Fruit fly (Drosophila melanogaster) whole organism, embryonic: ENCODE data around the gene Zwilch.

Experiments
- Adf1 ChIP-seq: fragments of 200-800 bp; sonication (Bioruptor generic); IDR thresholded peaks from 2 replicates; pipeline ENCODE4 v1.3.6; 2022; ENCODE audit warnings: missing biosample characterization, missing genetic modification characterization
- Antp ChIP-seq: fragments of 200-800 bp; sonication (Bioruptor generic); optimal IDR thresholded peaks from 3 replicates; lab custom pipeline; 2016; ENCODE audit warnings: missing biosample characterization, missing genetic modification characterization
- Awh ChIP-seq: fragments of 200-800 bp; sonication (Bioruptor generic); IDR thresholded peaks from 2 replicates; pipeline ENCODE4, ENCODE4 v1.3.6; 2022; ENCODE audit warnings: missing biosample characterization, missing genetic modification characterization
- Bgb ChIP-seq: fragments of 200-800 bp; sonication (Bioruptor generic); IDR thresholded peaks from 2 replicates; pipeline ENCODE4 v1.3.6; 2022; ENCODE audit warnings: missing biosample characterization, missing genetic modification characterization; ENCODE audit not compliant: partially characterized antibody
- CG10462 ChIP-seq: fragments of 200-800 bp; sonication (Bioruptor generic); optimal IDR thresholded peaks from 2 replicates; lab custom pipeline; 2016; ENCODE audit warnings: missing biosample characterization, missing genetic modification characterization
- CG11085 ChIP-seq: fragments of 200-800 bp; sonication (Bioruptor generic); IDR thresholded peaks from 2 replicates; pipeline ENCODE4 v1.3.6; 2022; ENCODE audit warnings: missing biosample characterization, missing genetic modification characterization
- CG11398 ChIP-seq: fragments of 200-800 bp; sonication (Bioruptor generic); optimal IDR thresholded peaks from 2 replicates; lab custom pipeline; 2016; ENCODE audit warnings: missing biosample characterization, missing genetic modification characterization
- CG12104 ChIP-seq: fragments of 200-800 bp; sonication (Bioruptor generic); optimal IDR thresholded peaks from 3 replicates; lab custom pipeline; 2016; ENCODE audit warnings: missing biosample characterization, missing genetic modification characterization
- CG14860 ChIP-seq: fragments of 200-800 bp; sonication (Bioruptor generic); IDR thresholded peaks from 3 replicates; pipeline ENCODE4 v1.3.6; 2022; ENCODE audit warnings: missing biosample characterization, missing genetic modification characterization; ENCODE audit not compliant: partially characterized antibody
- CG1602 ChIP-seq: fragments of 200-800 bp; sonication (Bioruptor generic); optimal IDR thresholded peaks from 3 replicates; lab custom pipeline; 2016; ENCODE audit warnings: missing biosample characterization, missing genetic modification characterization
- CG17385 ChIP-seq: fragments of 200-800 bp; sonication (Bioruptor generic); optimal IDR thresholded peaks from 3 replicates; lab custom pipeline; 2018; ENCODE audit warnings: missing biosample characterization, mild to moderate bottlenecking, missing genetic modification characterization
- CG1792 ChIP-seq: fragments of 200-800 bp; sonication (Bioruptor generic); optimal IDR thresholded peaks from 2 replicates; lab custom pipeline; 2016; ENCODE audit warnings: missing biosample characterization, missing genetic modification characterization
- CG18764 ChIP-seq: fragments of 200-800 bp; sonication (Bioruptor generic); optimal IDR thresholded peaks from 3 replicates; lab custom pipeline; 2016; ENCODE audit warnings: missing biosample characterization, missing genetic modification characterization
- CG3163 ChIP-seq: fragments of 200-800 bp; sonication (Bioruptor generic); optimal IDR thresholded peaks from 3 replicates; lab custom pipeline; 2016; ENCODE audit warnings: missing biosample characterization, missing genetic modification characterization
- CG3995 ChIP-seq: fragments of 200-800 bp; sonication (Bioruptor generic); optimal IDR thresholded peaks from 3 replicates; lab custom pipeline; 2016; ENCODE audit warnings: missing biosample characterization, missing genetic modification characterization
- CG4282 ChIP-seq: fragments of 200-800 bp; sonication (Bioruptor generic); optimal IDR thresholded peaks from 2 replicates; lab custom pipeline; 2016; ENCODE audit warnings: missing biosample characterization, missing genetic modification characterization
- CG4360 ChIP-seq: fragments of 200-800 bp; sonication (Bioruptor generic); IDR thresholded peaks from 2 replicates; pipeline ENCODE4 v1.3.6; 2022; ENCODE audit warnings: missing biosample characterization, missing genetic modification characterization
- CG4404 ChIP-seq: fragments of 200-800 bp; sonication (Bioruptor generic); IDR thresholded peaks from 2 replicates; pipeline ENCODE4 v1.3.6; 2022; ENCODE audit warnings: missing biosample characterization, missing genetic modification characterization
- CG4820 ChIP-seq: fragments of 200-800 bp; sonication (Bioruptor generic); optimal IDR thresholded peaks from 3 replicates; lab custom pipeline; 2016; ENCODE audit warnings: missing biosample characterization, missing genetic modification characterization
- CG6175 ChIP-seq: fragments of 200-800 bp; sonication (Bioruptor generic); IDR thresholded peaks from 3 replicates; pipeline ENCODE4 v1.3.6; 2022; ENCODE audit warnings: missing biosample characterization, missing genetic modification characterization
- CG6765 ChIP-seq: fragments of 200-800 bp; sonication (Bioruptor generic); optimal IDR thresholded peaks from 3 replicates; lab custom pipeline; 2017; ENCODE audit warnings: missing biosample characterization, mild to moderate bottlenecking, missing genetic modification characterization
- CG6791 ChIP-seq: fragments of 200-800 bp; sonication (Bioruptor generic); IDR thresholded peaks from 3 replicates; pipeline ENCODE4 v1.3.6; 2022; ENCODE audit warnings: missing biosample characterization, missing genetic modification characterization; ENCODE audit not compliant: partially characterized antibody
- CG7963 ChIP-seq: fragments of 200-800 bp; sonication (Bioruptor generic); IDR thresholded peaks from 3 replicates; pipeline ENCODE4 v1.3.6; 2022; ENCODE audit warnings: missing biosample characterization, missing genetic modification characterization; ENCODE audit not compliant: partially characterized antibody
- CG8765 ChIP-seq: fragments of 200-800 bp; sonication (Bioruptor generic); IDR thresholded peaks from 2 replicates; pipeline ENCODE4 v1.3.6; 2022; ENCODE audit warnings: missing biosample characterization, missing genetic modification characterization
- CG9797 ChIP-seq: fragments of 200-800 bp; sonication (Bioruptor generic); optimal IDR thresholded peaks from 3 replicates; lab custom pipeline; 2018; ENCODE audit warnings: missing biosample characterization, mild to moderate bottlenecking, missing genetic modification characterization
- CG9876 ChIP-seq: fragments of 200-800 bp; sonication (Bioruptor generic); optimal IDR thresholded peaks from 2 replicates; lab custom pipeline; 2016; ENCODE audit warnings: missing biosample characterization, missing genetic modification characterization
- CHES-1-like ChIP-seq: fragments of 200-800 bp; sonication (Bioruptor generic); optimal IDR thresholded peaks from 2 replicates; lab custom pipeline; 2016; ENCODE audit warnings: missing biosample characterization, missing genetic modification characterization
- Gsc ChIP-seq: fragments of 200-800 bp; sonication (Bioruptor generic); IDR thresholded peaks from 2 replicates; pipeline ENCODE4 v1.3.6; 2022; ENCODE audit warnings: missing biosample characterization, missing genetic modification characterization
- H15 ChIP-seq: fragments of 200-800 bp; sonication (Bioruptor generic); IDR thresholded peaks from 3 replicates; pipeline ENCODE4 v1.3.6; 2022; ENCODE audit warnings: missing biosample characterization, missing genetic modification characterization
- Hand ChIP-seq: fragments of 200-800 bp; sonication (Bioruptor generic); optimal IDR thresholded peaks from 2 replicates; lab custom pipeline; 2017; ENCODE audit warnings: mild to moderate bottlenecking, missing biosample characterization, missing genetic modification reagents, missing genetic modification characterization
- Opbp ChIP-seq: fragments of 200-800 bp; sonication (Bioruptor generic); IDR thresholded peaks from 3 replicates; pipeline ENCODE4 v1.3.6; 2022; ENCODE audit warnings: missing biosample characterization, missing genetic modification characterization; ENCODE audit not compliant: partially characterized antibody
- Rx ChIP-seq: fragments of 200-800 bp; sonication (Bioruptor generic); IDR thresholded peaks from 2 replicates; pipeline ENCODE4 v1.3.6; 2022; ENCODE audit warnings: missing biosample characterization, missing genetic modification characterization
- Sry-δ ChIP-seq: fragments of 200-800 bp; sonication (Bioruptor generic); optimal IDR thresholded peaks from 2 replicates; lab custom pipeline; 2016; ENCODE audit warnings: missing biosample characterization, missing genetic modification characterization
- TFAM ChIP-seq: fragments of 200-800 bp; sonication (Bioruptor generic); optimal IDR thresholded peaks from 2 replicates; lab custom pipeline; 2017; ENCODE audit warnings: missing biosample characterization, missing genetic modification characterization, inconsistent platforms
- Tbp ChIP-seq: fragments of >200 bp; optimal IDR thresholded peaks from 2 replicates; lab custom pipeline; 2018; ENCODE audit warnings: missing biosample characterization, missing genetic modification characterization
- ara ChIP-seq: fragments of 200-800 bp; sonication (Bioruptor generic); IDR thresholded peaks from 2 replicates; pipeline ENCODE4 v1.3.6; 2022; ENCODE audit warnings: missing biosample characterization, missing genetic modification characterization
- ato ChIP-seq: fragments of 200-800 bp; sonication (Bioruptor generic); IDR thresholded peaks from 2 replicates; pipeline ENCODE4 v1.3.6; 2022; ENCODE audit warnings: missing biosample characterization, missing genetic modification characterization; ENCODE audit not compliant: partially characterized antibody
- dmrt99B ChIP-seq: fragments of 200-800 bp; sonication (Bioruptor generic); optimal IDR thresholded peaks from 2 replicates; lab custom pipeline; 2018; ENCODE audit warnings: missing biosample characterization, mild to moderate bottlenecking, missing genetic modification characterization, moderate library complexity
- fd102C ChIP-seq: fragments of 200-800 bp; sonication (Bioruptor generic); optimal IDR thresholded peaks from 2 replicates; lab custom pipeline; 2018; ENCODE audit warnings: missing biosample characterization, mild to moderate bottlenecking, missing genetic modification characterization, moderate library complexity
- fd96Cb ChIP-seq: fragments of 200-800 bp; sonication (Bioruptor generic); optimal IDR thresholded peaks from 2 replicates; lab custom pipeline; 2018; ENCODE audit warnings: missing biosample characterization, mild to moderate bottlenecking, missing genetic modification characterization, moderate library complexity
- lab ChIP-seq: fragments of 200-800 bp; sonication (Bioruptor generic); optimal IDR thresholded peaks from 3 replicates; lab custom pipeline; 2017; ENCODE audit warnings: missing biosample characterization, missing genetic modification characterization, mild to moderate bottlenecking, moderate library complexity, missing genetic modification reagents
- nerfin-1 ChIP-seq: fragments of 200-800 bp; sonication (Bioruptor generic); optimal IDR thresholded peaks from 3 replicates; lab custom pipeline; 2019; ENCODE audit warnings: missing biosample characterization, mild to moderate bottlenecking, missing genetic modification characterization, moderate library complexity
- shn ChIP-seq: fragments of 200-800 bp; sonication (Bioruptor generic); optimal IDR thresholded peaks from 3 replicates; lab custom pipeline; 2016; ENCODE audit warnings: missing biosample characterization, missing genetic modification characterization
- sqz ChIP-seq: fragments of 200-800 bp; sonication (Bioruptor generic); optimal IDR thresholded peaks from 3 replicates; lab custom pipeline; 2018; ENCODE audit warnings: missing biosample characterization, mild to moderate bottlenecking, missing genetic modification characterization
- sr ChIP-seq: fragments of 200-800 bp; sonication (Bioruptor generic); IDR thresholded peaks from 3 replicates; pipeline ENCODE4 v1.3.6; 2022; ENCODE audit warnings: missing biosample characterization, missing genetic modification characterization
- stwl ChIP-seq: fragments of 200-800 bp; sonication (Bioruptor generic); optimal IDR thresholded peaks from 3 replicates; lab custom pipeline; 2018; ENCODE audit warnings: missing biosample characterization, mild to moderate bottlenecking, missing genetic modification characterization, moderate library complexity
- trh ChIP-seq: fragments of 200-800 bp; sonication (Bioruptor generic); optimal IDR thresholded peaks from 2 replicates; lab custom pipeline; 2016; ENCODE audit warnings: missing biosample characterization, missing genetic modification characterization
- unc-4 ChIP-seq: fragments of 200-800 bp; sonication (Bioruptor generic); IDR thresholded peaks from 2 replicates; pipeline ENCODE4 v1.3.6; 2022; ENCODE audit warnings: missing biosample characterization, missing genetic modification characterization; ENCODE audit not compliant: partially characterized antibody
- zfh1 ChIP-seq: fragments of 200-800 bp; sonication (Bioruptor generic); IDR thresholded peaks from 3 replicates; pipeline ENCODE4 v1.3.6; 2022; ENCODE audit warnings: missing biosample characterization, missing genetic modification characterization

Zwilch gene

DNA sequence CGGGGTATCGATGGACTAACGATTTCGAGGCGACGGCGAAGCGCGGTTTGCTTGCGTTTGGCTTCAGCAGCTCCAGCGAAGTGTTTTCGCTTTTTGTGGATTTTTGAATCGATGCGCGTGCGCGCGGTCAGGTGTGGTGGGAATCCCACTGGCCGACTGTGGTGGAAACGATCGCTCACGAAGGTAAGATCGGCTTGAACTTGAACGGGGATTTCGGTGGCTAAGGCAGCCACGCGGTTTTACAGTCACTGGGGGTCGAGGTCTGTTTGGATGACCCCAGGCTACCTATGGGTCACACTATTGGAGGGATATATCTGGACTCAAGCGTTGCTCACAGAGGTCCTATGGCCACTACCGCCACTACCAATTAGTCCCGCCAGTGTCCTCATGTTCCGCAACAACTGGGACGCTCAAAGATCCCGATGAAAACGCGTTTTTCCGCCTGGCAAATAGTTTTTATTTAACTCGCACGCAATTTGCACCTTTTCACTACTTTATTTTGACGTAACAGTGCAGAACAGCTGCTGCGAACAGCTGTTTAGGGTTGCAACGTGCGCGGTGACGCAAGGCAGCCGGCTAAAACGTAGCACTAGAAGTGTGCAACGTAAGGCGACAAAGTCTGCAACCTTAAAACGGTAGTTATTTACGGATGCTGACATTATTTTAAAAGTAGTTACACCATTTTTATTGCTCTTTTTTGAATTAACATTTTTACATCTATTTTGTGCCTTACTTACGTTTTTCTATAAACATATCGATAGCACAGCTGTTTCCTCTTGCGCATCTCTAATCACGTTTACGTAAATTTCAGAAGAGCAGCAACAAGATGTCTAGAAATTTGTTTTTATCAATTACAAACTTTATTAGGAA is 39.2 kb upstream of the Zwilch start, which contains the start of the genes qless and mRpL32 (continued):
- TF ChIP-seq CG10462 (GFP tag; lab: Kevin White, UChicago) (no peak), CG7963 (GFP tag; lab: Robert Waterston, UW) (no peak), CHES-1-like (GFP tag; lab: Kevin White, UChicago) (peak; percentile 58), CG1602 (GFP tag; lab: Kevin White, UChicago) (peak; percentile 8), fd102C (GFP tag; lab: Kevin White, UChicago) (no peak), CG6175 (GFP tag; lab: Robert Waterston, UW) (no peak), ato (no peak), shn (GFP tag; lab: Kevin White, UChicago) (peak; percentile 48), Hand (no peak), fd96Cb (peak; percentile 7), CG17385 (GFP tag; lab: Kevin White, UChicago) (peak; percentile 27), lab (GFP tag; lab: Kevin White, UChicago) (no peak), ara (peak; percentile 94), CG4404 (GFP tag; lab: Robert Waterston, UW) (peak; percentile 74), Adf1 (no peak), CG11398 (GFP tag; lab: Kevin White, UChicago) (no peak), H15 (GFP tag; lab: Robert Waterston, UW) (peak; percentile 80), CG3995 (GFP tag; lab: Kevin White, UChicago) (peak; percentile 65), CG4820 (GFP tag; lab: Kevin White, UChicago) (peak; percentile 69), CG4282 (GFP tag; lab: Kevin White, UChicago) (no peak), sr (peak; percentile 31; the same call in 1 of the 3 replicates), Gsc (GFP tag; lab: Robert Waterston, UW) (peak; percentile 45; the same call in 1 of the 2 replicates), nerfin-1 (tag; lab: Kevin White, UChicago) (peak; percentile 46), Opbp (GFP tag; lab: Robert Waterston, UW) (peak; percentile 24; the same call in 1 of the 3 replicates), CG11085 (GFP tag; lab: Robert Waterston, UW) (peak; percentile 51; the same call in 1 of the 2 replicates), CG4360 (GFP tag; lab: Robert Waterston, UW) (peak; percentile 47), CG1792 (GFP tag; lab: Kevin White, UChicago) (peak; percentile 74), trh (GFP tag; lab: Kevin White, UChicago) (no peak), Bgb (peak; percentile 65), zfh1 (peak; percentile 90), CG3163 (no peak), CG18764 (GFP tag; lab: Kevin White, UChicago) (peak; percentile 79), CG6765 (no peak), CG14860 (GFP tag; lab: Robert Waterston, UW) (peak; percentile 55; the same call in 2 of the 3 replicates), CG9876 (peak; percentile 4), CG6791 (GFP tag; lab: Robert Waterston, UW) (peak; percentile 22; the same call in 1 of the 3 replicates), CG12104 (GFP tag; lab: Kevin White, UChicago) (peak; percentile 6), CG8765 (peak; percentile 69), unc-4 (GFP tag; lab: Robert Waterston, UW) (peak; percentile 83), TFAM (peak; percentile 0), CG9797 (GFP tag; lab: Kevin White, UChicago) (peak; percentile 42), Sry-δ (GFP tag; lab: Kevin White, UChicago) (peak; percentile 94), Antp (GFP tag; lab: Kevin White, UChicago) (peak; percentile 64), Tbp (GFP tag; lab: Kevin White, UChicago) (no peak), stwl (peak; percentile 54), Rx (peak; percentile 72), Awh (GFP tag; lab: Robert Waterston, UW) (peak; percentile 76), dmrt99B (no peak), sqz (GFP tag; lab: Kevin White, UChicago) (no peak)
